Worm (Caenorhabditis elegans) whole organism, dauer: ENCODE measurements around the gene Y69A2AR.1.
"Not testable (repeated sequence)": the region's sequence is repeated elsewhere in the genome, so short reads cannot be mapped to it uniquely, and the experiment has no call there.

ENCODE experiments used
- unc-62 ChIP-seq: sonication (generic microtip); optimal IDR thresholded peaks from 2 replicates; lab custom pipeline; 2017; ENCODE audit warnings: missing biosample characterization, missing genetic modification reagents, missing genetic modification characterization

Gene Y69A2AR.1

DNA sequence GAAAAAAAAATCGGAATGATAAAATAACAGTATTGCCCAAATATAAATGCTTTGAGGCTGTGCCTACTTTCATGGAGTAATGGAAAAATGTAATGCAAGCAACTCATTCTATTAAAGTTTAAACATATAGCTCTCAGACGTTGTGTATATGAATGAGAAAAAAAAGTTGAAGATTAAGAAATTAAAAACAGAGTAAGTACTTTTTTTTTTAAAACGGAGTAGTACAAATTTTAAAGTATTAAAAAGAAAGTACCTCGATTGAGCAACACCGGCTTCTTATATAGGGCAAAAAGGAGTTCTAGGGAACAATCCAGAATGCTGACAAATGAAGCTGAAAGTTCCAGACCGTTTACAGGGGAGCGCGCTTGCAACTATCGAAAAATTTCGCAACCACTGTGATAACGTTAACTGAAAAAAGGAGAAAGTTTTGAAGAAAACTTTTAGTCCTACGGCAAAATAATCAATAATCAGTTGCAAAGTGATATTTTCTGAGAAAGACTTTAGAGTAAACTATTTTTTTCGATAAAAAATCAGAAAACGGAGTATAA, 44.3 kb downstream of the Y69A2AR.1 start:
- no peak for TF ChIP-seq unc-62 (GFP tag; lab: Kevin White, UChicago)

DNA sequence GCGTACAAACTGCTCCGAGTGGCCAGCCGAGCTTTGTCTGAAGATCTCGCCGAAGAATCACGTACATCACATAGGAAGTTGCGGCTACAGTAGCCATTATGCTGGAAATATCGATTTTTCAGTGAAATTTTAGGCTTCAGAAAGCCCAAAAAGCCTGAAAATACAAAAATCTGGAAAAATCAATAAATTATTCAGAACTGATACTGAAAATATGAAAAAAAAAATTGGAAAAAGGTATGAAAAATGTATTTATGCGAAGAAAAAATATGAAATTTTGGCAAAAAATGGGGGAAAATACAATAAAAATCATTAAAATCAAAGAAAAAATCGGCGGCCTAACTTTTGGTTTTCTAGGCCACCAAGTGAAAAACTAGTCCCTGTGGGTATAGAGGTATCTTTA, 46.1 kb downstream of the Y69A2AR.1 start, which contains the start of gene Y94H6A.12:
Y94H6A.12 (minus strand) TSS at position 101 of the 400 bp plus-strand sequence.
- no peak for TF ChIP-seq unc-62 (GFP tag; lab: Kevin White, UChicago)

DNA sequence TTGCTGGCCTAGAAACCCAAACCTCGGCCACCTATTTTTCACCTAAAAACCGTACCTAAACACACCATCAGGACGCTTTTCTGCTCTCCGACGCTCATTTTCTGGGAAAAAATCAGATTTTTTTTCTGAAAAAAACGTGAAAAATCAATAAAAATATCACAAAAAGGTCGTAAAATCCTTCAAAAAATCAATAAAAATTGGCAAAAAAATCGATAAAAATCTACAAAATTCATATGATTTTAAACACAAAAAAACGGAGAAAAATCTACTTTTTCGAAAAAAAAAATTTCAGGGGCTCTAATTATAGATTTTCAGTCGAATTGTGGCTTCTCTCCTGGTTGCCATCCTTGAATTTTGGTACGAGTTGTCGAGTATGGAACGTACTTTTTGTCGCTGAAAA, 49.6 kb downstream of the Y69A2AR.1 start, which contains the start of gene Y94H6A.7:
Y94H6A.7 (minus strand) TSS at position 101 of the 400 bp plus-strand sequence.
- TF ChIP-seq unc-62 (GFP tag; lab: Kevin White, UChicago): not testable (repeated sequence)

DNA sequence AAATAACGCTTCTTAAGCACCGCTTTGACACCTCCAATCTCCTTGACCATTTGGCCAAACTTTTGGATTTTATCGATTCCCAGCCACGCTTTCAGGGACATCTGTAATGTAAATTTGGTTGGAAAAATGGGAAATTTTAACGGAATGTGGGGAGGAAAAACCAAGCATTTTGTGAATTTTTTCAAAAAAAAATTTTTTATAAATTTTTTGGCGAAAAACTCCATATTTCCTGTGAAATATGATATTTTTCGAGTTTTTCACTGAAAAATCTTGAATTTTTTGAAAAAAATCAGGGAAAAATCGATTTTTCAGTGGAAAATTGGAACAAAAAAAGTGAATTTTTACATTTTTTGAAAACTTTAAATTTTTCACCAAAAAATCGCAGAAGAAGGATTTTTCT, 52.9 kb downstream of the Y69A2AR.1 start, which contains the start of gene ndua-12:
ndua-12 (minus strand) TSS at position 101 of the 400 bp plus-strand sequence.
- not testable (repeated sequence) for TF ChIP-seq unc-62 (GFP tag; lab: Kevin White, UChicago)
